Fruit fly (Drosophila melanogaster) whole organism, embryonic: ENCODE data around the gene eIF3h.
A peak's percentile ranks its signal among the peaks of the same experiment; 100 is the strongest.

ENCODE experiments used
- Ada2b ChIP-seq: fragments of 200-800 bp; sonication (Bioruptor generic); IDR thresholded peaks from 2 replicates; pipeline ENCODE4 v1.3.6; 2022; ENCODE audit warnings: missing biosample characterization, missing genetic modification characterization
- Adf1 ChIP-seq: fragments of 200-800 bp; sonication (Bioruptor generic); IDR thresholded peaks from 2 replicates; pipeline ENCODE4 v1.3.6; 2022; ENCODE audit warnings: missing biosample characterization, missing genetic modification characterization
- CG10366 ChIP-seq: fragments of 200-800 bp; sonication (Bioruptor generic); IDR thresholded peaks from 2 replicates; pipeline ENCODE4 v1.3.6; 2022; ENCODE audit warnings: missing biosample characterization, missing genetic modification characterization
- CG10431 ChIP-seq: fragments of 200-800 bp; sonication (Bioruptor generic); optimal IDR thresholded peaks from 3 replicates; lab custom pipeline; 2018; ENCODE audit warnings: missing biosample characterization, mild to moderate bottlenecking, missing genetic modification characterization
- CG10543 ChIP-seq: fragments of 200-800 bp; sonication (Bioruptor generic); optimal IDR thresholded peaks from 3 replicates; lab custom pipeline; 2017; ENCODE audit warnings: missing biosample characterization, mild to moderate bottlenecking, missing genetic modification characterization, moderate library complexity
- CG11247 ChIP-seq: fragments of 200-800 bp; sonication (Bioruptor generic); IDR thresholded peaks from 2 replicates; pipeline ENCODE4 v1.3.6; 2022; ENCODE audit warnings: missing biosample characterization, missing genetic modification characterization
- CG11560 ChIP-seq: fragments of 200-800 bp; sonication (Bioruptor generic); IDR thresholded peaks from 3 replicates; pipeline ENCODE4 v1.3.6; 2022; ENCODE audit warnings: missing biosample characterization, missing genetic modification characterization
- CG12769 ChIP-seq: fragments of 200-800 bp; sonication (Bioruptor generic); optimal IDR thresholded peaks from 2 replicates; lab custom pipeline; 2019; ENCODE audit warnings: missing biosample characterization, mild to moderate bottlenecking, missing genetic modification characterization, moderate library complexity
- CG12942 ChIP-seq: fragments of 200-800 bp; sonication (Bioruptor generic); optimal IDR thresholded peaks from 3 replicates; lab custom pipeline; 2016; ENCODE audit warnings: missing biosample characterization, missing genetic modification characterization
- CG15514 ChIP-seq: fragments of 200-800 bp; sonication (Bioruptor generic); optimal IDR thresholded peaks from 3 replicates; lab custom pipeline; 2017; ENCODE audit warnings: missing biosample characterization, missing genetic modification characterization, mild to moderate bottlenecking, moderate library complexity, missing genetic modification reagents
- CG17359 ChIP-seq: fragments of 200-800 bp; sonication (Bioruptor generic); optimal IDR thresholded peaks from 3 replicates; lab custom pipeline; 2018; ENCODE audit warnings: missing biosample characterization, mild to moderate bottlenecking, missing genetic modification characterization, moderate library complexity
- CG17912 ChIP-seq: fragments of 200-800 bp; sonication (Bioruptor generic); optimal IDR thresholded peaks from 2 replicates; lab custom pipeline; 2018; ENCODE audit warnings: missing biosample characterization, mild to moderate bottlenecking, missing genetic modification characterization
- CG18764 ChIP-seq: fragments of 200-800 bp; sonication (Bioruptor generic); optimal IDR thresholded peaks from 3 replicates; lab custom pipeline; 2016; ENCODE audit warnings: missing biosample characterization, missing genetic modification characterization
- CG2120 ChIP-seq: fragments of 200-800 bp; sonication (Bioruptor generic); optimal IDR thresholded peaks from 3 replicates; lab custom pipeline; 2016; ENCODE audit warnings: missing biosample characterization, missing genetic modification characterization
- CG2129 ChIP-seq: fragments of 200-800 bp; sonication (Bioruptor generic); IDR thresholded peaks from 2 replicates; pipeline ENCODE4 v1.3.6; 2022; ENCODE audit warnings: missing biosample characterization, missing genetic modification characterization; ENCODE audit not compliant: partially characterized antibody
- CG30431 ChIP-seq: fragments of 200-800 bp; sonication (Bioruptor generic); optimal IDR thresholded peaks from 2 replicates; lab custom pipeline; 2017; ENCODE audit warnings: missing biosample characterization, missing genetic modification characterization
- CG32767 ChIP-seq: fragments of 200-800 bp; sonication (Bioruptor generic); IDR thresholded peaks from 2 replicates; pipeline ENCODE4 v1.3.6; 2022; ENCODE audit warnings: missing biosample characterization, missing genetic modification characterization
- CG3847 ChIP-seq: fragments of 200-800 bp; sonication (Bioruptor generic); IDR thresholded peaks from 2 replicates; pipeline ENCODE4 v1.3.6; 2022; ENCODE audit warnings: missing biosample characterization, missing genetic modification characterization
- CG6654 ChIP-seq: fragments of 200-800 bp; sonication (Bioruptor generic); optimal IDR thresholded peaks from 2 replicates; lab custom pipeline; 2017; ENCODE audit warnings: missing biosample characterization, mild to moderate bottlenecking, missing genetic modification characterization
- CG6791 ChIP-seq: fragments of 200-800 bp; sonication (Bioruptor generic); IDR thresholded peaks from 3 replicates; pipeline ENCODE4 v1.3.6; 2022; ENCODE audit warnings: missing biosample characterization, missing genetic modification characterization; ENCODE audit not compliant: partially characterized antibody
- CG7963 ChIP-seq: fragments of 200-800 bp; sonication (Bioruptor generic); IDR thresholded peaks from 3 replicates; pipeline ENCODE4 v1.3.6; 2022; ENCODE audit warnings: missing biosample characterization, missing genetic modification characterization; ENCODE audit not compliant: partially characterized antibody
- CG9932 ChIP-seq: fragments of 200-800 bp; sonication (Bioruptor generic); IDR thresholded peaks from 2 replicates; pipeline ENCODE4 v1.3.6; 2022; ENCODE audit warnings: missing biosample characterization, missing genetic modification characterization
- CoRest ChIP-seq: fragments of 200-800 bp; sonication (Bioruptor generic); optimal IDR thresholded peaks from 3 replicates; lab custom pipeline; 2018; ENCODE audit warnings: missing biosample characterization, mild to moderate bottlenecking, missing genetic modification characterization, moderate library complexity
- Eip74EF ChIP-seq, 2 experiments: fragments of 200-800 bp in 1 of 2; fragments of >200 bp in 1 of 2; sonication (Bioruptor generic) in 1 of 2; optimal IDR thresholded peaks; 2 replicates each; lab custom pipeline; 2017 to 2019; ENCODE audit warnings: missing biosample characterization in 2 of 2, missing genetic modification characterization in 2 of 2, mild to moderate bottlenecking in 1 of 2, moderate library complexity in 1 of 2
- H2.0 ChIP-seq: fragments of 200-800 bp; sonication (Bioruptor generic); IDR thresholded peaks from 2 replicates; pipeline ENCODE4 v1.3.6; 2022; ENCODE audit warnings: missing biosample characterization, missing genetic modification characterization
- HmgZ ChIP-seq: fragments of 200-800 bp; sonication (Bioruptor generic); optimal IDR thresholded peaks from 2 replicates; lab custom pipeline; 2018; ENCODE audit warnings: missing biosample characterization, mild to moderate bottlenecking, missing genetic modification characterization
- Lpt ChIP-seq: fragments of >200 bp; optimal IDR thresholded peaks from 2 replicates; lab custom pipeline; 2018; ENCODE audit warnings: missing biosample characterization, missing genetic modification characterization
- MBD-R2 ChIP-seq: fragments of 200-800 bp; sonication (Bioruptor generic); IDR thresholded peaks from 2 replicates; pipeline ENCODE4 v1.3.6; 2022; ENCODE audit warnings: missing biosample characterization, missing genetic modification characterization
- Neu2 ChIP-seq: fragments of 200-800 bp; sonication (Bioruptor generic); optimal IDR thresholded peaks from 3 replicates; lab custom pipeline; 2016; ENCODE audit warnings: missing biosample characterization, missing genetic modification characterization, borderline replicate concordance
- Nf-YA ChIP-seq: fragments of 200-800 bp; sonication (Bioruptor generic); IDR thresholded peaks from 2 replicates; pipeline ENCODE4 v1.3.6; 2022; ENCODE audit warnings: missing biosample characterization, missing genetic modification characterization
- Oaz ChIP-seq: fragments of 200-800 bp; sonication (Bioruptor generic); IDR thresholded peaks from 2 replicates; pipeline ENCODE4 v1.3.6; 2022; ENCODE audit warnings: missing biosample characterization, missing genetic modification characterization
- aop ChIP-seq: fragments of 200-800 bp; sonication (Bioruptor generic); IDR thresholded peaks from 2 replicates; pipeline ENCODE4 v1.3.6; 2022; ENCODE audit warnings: missing biosample characterization, missing genetic modification characterization
- ap ChIP-seq: fragments of 200-800 bp; sonication (Bioruptor generic); IDR thresholded peaks from 2 replicates; pipeline ENCODE4 v1.3.6; 2022; ENCODE audit warnings: missing biosample characterization, missing genetic modification characterization
- crc ChIP-seq: fragments of 200-800 bp; sonication (Bioruptor generic); optimal IDR thresholded peaks from 2 replicates; lab custom pipeline; 2016; ENCODE audit warnings: missing biosample characterization, missing genetic modification characterization
- en ChIP-seq: fragments of 200-800 bp; sonication (Bioruptor generic); optimal IDR thresholded peaks from 2 replicates; lab custom pipeline; 2016; ENCODE audit warnings: missing biosample characterization, missing genetic modification characterization
- eve ChIP-seq, 2 experiments: fragments of >200 bp; optimal IDR thresholded peaks; 2 replicates each; lab custom pipeline; 2017; ENCODE audit warnings: missing biosample characterization in 2 of 2, missing genetic modification characterization in 2 of 2
- ewg ChIP-seq: fragments of 200-800 bp; sonication (Bioruptor generic); optimal IDR thresholded peaks from 3 replicates; lab custom pipeline; 2017; ENCODE audit warnings: mild to moderate bottlenecking, missing biosample characterization, missing genetic modification reagents, missing genetic modification characterization
- fu2 ChIP-seq: fragments of 200-800 bp; sonication (Bioruptor generic); optimal IDR thresholded peaks from 2 replicates; lab custom pipeline; 2016; ENCODE audit warnings: missing biosample characterization, missing genetic modification characterization
- grau ChIP-seq: fragments of 200-800 bp; optimal IDR thresholded peaks from 3 replicates; lab custom pipeline; 2019; ENCODE audit warnings: missing biosample characterization, mild to moderate bottlenecking, missing genetic modification characterization, moderate library complexity
- inv ChIP-seq: fragments of 200-800 bp; sonication (Bioruptor generic); IDR thresholded peaks from 2 replicates; pipeline ENCODE4 v1.3.6; 2022; ENCODE audit warnings: missing biosample characterization, missing genetic modification characterization; ENCODE audit not compliant: partially characterized antibody
- klu ChIP-seq: fragments of 200-800 bp; sonication (Bioruptor generic); IDR thresholded peaks from 2 replicates; pipeline ENCODE4 v1.3.6; 2022; ENCODE audit warnings: missing biosample characterization, missing genetic modification characterization
- kni ChIP-seq: fragments of 200-800 bp; sonication (Bioruptor generic); optimal IDR thresholded peaks from 3 replicates; lab custom pipeline; 2017; ENCODE audit warnings: mild to moderate bottlenecking, missing biosample characterization, missing genetic modification reagents, missing genetic modification characterization
- lmd ChIP-seq: fragments of 200-800 bp; sonication (Bioruptor generic); IDR thresholded peaks from 2 replicates; pipeline ENCODE4 v1.3.6; 2022; ENCODE audit warnings: missing biosample characterization, missing genetic modification characterization
- pan ChIP-seq, 4 experiments: fragments of >200 bp in 3 of 4; fragments of 200-800 bp in 1 of 4; sonication (Bioruptor generic) in 1 of 4; optimal IDR thresholded peaks in 3 of 4; IDR thresholded peaks in 1 of 4; 2 replicates each; pipeline versions ENCODE4 v1.3.6 to Lab custom; 2017 to 2022; ENCODE audit warnings: missing biosample characterization in 2 of 4, missing genetic modification characterization in 2 of 4, mixed read lengths in 1 of 4
- rib ChIP-seq: fragments of 200-800 bp; sonication (Bioruptor generic); IDR thresholded peaks from 2 replicates; pipeline ENCODE4 v1.3.6; 2022; ENCODE audit warnings: missing biosample characterization, missing genetic modification characterization
- shn ChIP-seq: fragments of 200-800 bp; sonication (Bioruptor generic); optimal IDR thresholded peaks from 3 replicates; lab custom pipeline; 2016; ENCODE audit warnings: missing biosample characterization, missing genetic modification characterization
- sisA ChIP-seq: fragments of 200-800 bp; sonication (Bioruptor generic); IDR thresholded peaks from 2 replicates; pipeline ENCODE4 v1.3.6; 2022; ENCODE audit warnings: missing biosample characterization, missing genetic modification characterization
- stc ChIP-seq: fragments of 200-800 bp; sonication (Bioruptor generic); IDR thresholded peaks from 2 replicates; pipeline ENCODE4 v1.3.6; 2022; ENCODE audit warnings: missing biosample characterization, missing genetic modification characterization
- zf30C ChIP-seq: fragments of 200-800 bp; sonication (Bioruptor generic); optimal IDR thresholded peaks from 3 replicates; lab custom pipeline; 2018; ENCODE audit warnings: missing biosample characterization, mild to moderate bottlenecking, missing genetic modification characterization

The eIF3h gene

DNA sequence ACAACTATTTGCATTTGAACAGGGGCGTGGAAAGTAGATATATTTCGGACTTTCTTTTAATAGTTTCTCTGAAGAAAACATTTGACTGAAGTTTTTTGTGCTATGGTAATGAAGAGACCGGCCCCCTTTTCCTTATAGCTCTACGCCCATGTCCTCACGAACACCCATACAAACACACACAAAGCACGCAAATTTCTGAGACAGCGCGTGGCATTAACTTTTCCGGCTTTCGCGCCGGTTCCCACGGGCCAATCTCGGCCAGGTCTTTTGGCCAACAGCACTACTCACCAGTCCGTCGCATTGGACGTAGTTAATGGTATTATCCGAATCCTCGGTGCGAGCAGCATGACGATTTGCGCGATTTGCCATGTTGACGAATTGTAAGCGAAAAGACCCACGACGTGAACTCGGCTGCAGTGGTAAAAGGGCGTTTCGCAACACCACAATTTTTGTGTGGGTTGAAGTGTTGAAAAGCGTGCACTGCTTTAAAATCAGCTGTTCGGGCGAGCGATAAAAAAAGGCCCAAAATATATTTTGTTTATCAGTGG is 453 bp downstream of the eIF3h start, which contains the start of gene senju (continued):
- no peak for TF ChIP-seq pan (optimal IDR thresholded peaks at IDR 0.05; lab: Kevin White, UChicago)
- peak in 1 of 2 experiments; percentile 90 for TF ChIP-seq pan (GFP tag; optimal IDR thresholded peaks at IDR 0.05 in 1 of 2, IDR thresholded peaks at IDR 0.05 in 1 of 2)
- no peak for TF ChIP-seq CG11560 (tag; lab: Robert Waterston, UW)
- TF ChIP-seq CG12942 (GFP tag; lab: Kevin White, UChicago) = peak; percentile 84
- TF ChIP-seq lmd (GFP tag; lab: Robert Waterston, UW) = peak; percentile 86
- TF ChIP-seq CG30431 = peak; percentile 72
- peak; percentile 69 for TF ChIP-seq CoRest
- TF ChIP-seq CG6791 (GFP tag; lab: Robert Waterston, UW) = peak; percentile 54
- TF ChIP-seq eve (GFP tag; optimal IDR thresholded peaks at IDR 0.05; lab: Kevin White, UChicago) = no peak
- TF ChIP-seq CG18764 (GFP tag; lab: Kevin White, UChicago) = peak; percentile 74
- TF ChIP-seq klu (GFP tag; lab: Robert Waterston, UW) = peak; percentile 41; the same call in 1 of the 2 replicates
- TF ChIP-seq fu2 (GFP tag; lab: Kevin White, UChicago) = peak; percentile 88
- TF ChIP-seq shn (GFP tag; lab: Kevin White, UChicago) = peak; percentile 86
- peak; percentile 88 for TF ChIP-seq HmgZ (tag; lab: Kevin White, UChicago)
- peak; percentile 69 for TF ChIP-seq stc
- peak in 1 of 2 experiments; percentile 80 for TF ChIP-seq Eip74EF (GFP tag; optimal IDR thresholded peaks at IDR 0.05; lab: Kevin White, UChicago)
- no peak for TF ChIP-seq CG7963 (GFP tag; lab: Robert Waterston, UW)
- peak; percentile 88 for TF ChIP-seq CG15514 (GFP tag; lab: Kevin White, UChicago)
- TF ChIP-seq Nf-YA = peak; percentile 39; the same call in 1 of the 2 replicates
- TF ChIP-seq MBD-R2 = peak; percentile 98
- TF ChIP-seq H2.0 = peak; percentile 70
- TF ChIP-seq zf30C (GFP tag; lab: Kevin White, UChicago) = peak; percentile 0
- peak; percentile 77 for TF ChIP-seq grau (tag; lab: Kevin White, UChicago)
- peak; percentile 95 for TF ChIP-seq rib (GFP tag; lab: Robert Waterston, UW)
- no peak for TF ChIP-seq Neu2 (GFP tag; lab: Kevin White, UChicago)
- TF ChIP-seq CG10543 = peak; percentile 88
- peak; percentile 96 for TF ChIP-seq CG2120 (GFP tag; lab: Kevin White, UChicago)
- peak; percentile 40; the same call in 1 of the 2 replicates for TF ChIP-seq aop (GFP tag; lab: Robert Waterston, UW)
- TF ChIP-seq CG17359 (tag; lab: Kevin White, UChicago) = peak; percentile 78
- peak; percentile 62 for TF ChIP-seq en (GFP tag; lab: Kevin White, UChicago)
- TF ChIP-seq CG2129 (GFP tag; lab: Robert Waterston, UW) = no peak
- TF ChIP-seq Ada2b (GFP tag; lab: Robert Waterston, UW) = peak; percentile 81
- peak; percentile 75 for TF ChIP-seq sisA (GFP tag; lab: Robert Waterston, UW)
- peak; percentile 82 for TF ChIP-seq CG10366 (GFP tag; lab: Robert Waterston, UW)
- peak; percentile 60 for TF ChIP-seq CG6654 (GFP tag; lab: Kevin White, UChicago)
- peak; percentile 83 for TF ChIP-seq CG11247 (GFP tag; lab: Robert Waterston, UW)
- 0 out of 2 replicates have a peak, but pooled peaks have one; percentile 30 for TF ChIP-seq Oaz (GFP tag; lab: Robert Waterston, UW)
- peak; percentile 79 for TF ChIP-seq CG17912
- peak; percentile 63 for TF ChIP-seq ewg (GFP tag; lab: Kevin White, UChicago)
- peak; percentile 49 for TF ChIP-seq CG10431 (GFP tag; lab: Kevin White, UChicago)
- peak; percentile 73 for TF ChIP-seq crc (GFP tag; lab: Kevin White, UChicago)
- TF ChIP-seq CG3847 = peak; percentile 90
- no peak; the same call in 1 of the 2 replicates for TF ChIP-seq inv (GFP tag; lab: Robert Waterston, UW)
- no peak for TF ChIP-seq Lpt (GFP tag; lab: Kevin White, UChicago)
- peak; percentile 75; the same call in 1 of the 2 replicates for TF ChIP-seq ap (GFP tag; lab: Robert Waterston, UW)
- TF ChIP-seq CG12769 = peak; percentile 82
- peak; percentile 62 for TF ChIP-seq Adf1
- peak; percentile 64; the same call in 1 of the 2 replicates for TF ChIP-seq CG32767
- TF ChIP-seq CG9932 (GFP tag; lab: Robert Waterston, UW) = peak; percentile 83
- peak; percentile 81 for TF ChIP-seq kni
